Fruit fly (Drosophila melanogaster): Measurements from ENCODE around the gene TORIP.

TORIP gene

DNA sequence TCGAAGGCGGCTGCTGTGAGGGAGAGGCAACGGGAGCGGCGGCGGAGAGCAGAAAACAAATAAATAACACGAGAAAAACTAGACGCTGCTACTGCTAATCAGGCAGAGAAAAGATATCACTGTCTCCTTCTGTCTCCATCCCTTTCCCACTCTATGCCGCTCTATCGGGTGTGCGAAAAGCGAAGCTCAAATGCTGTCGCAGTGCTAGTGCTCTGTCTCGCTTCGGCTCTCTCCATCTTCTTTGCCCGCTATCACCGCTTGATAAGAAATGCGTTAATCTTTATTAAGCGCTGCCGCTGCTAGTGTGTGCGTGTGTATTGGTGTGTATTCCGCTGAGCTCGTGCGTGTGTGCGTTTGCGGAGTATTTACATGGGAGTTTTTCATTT is 13.2 kb downstream of the TORIP start (continued):
- peak; percentile 61; the same call in 1 of the 2 replicates for TF ChIP-seq vvl (GFP tag; IDR thresholded peaks at IDR 0.05)
- TF ChIP-seq Xrp1 (GFP tag; IDR thresholded peaks at IDR 0.05): no peak
- no peak for TF ChIP-seq sqz (GFP tag; optimal IDR thresholded peaks at IDR 0.05)
- TF ChIP-seq lov (optimal IDR thresholded peaks at IDR 0.05): no peak
- TF ChIP-seq lov (GFP tag; IDR thresholded peaks at IDR 0.05): peak; percentile 76; the same call in 2 of the 3 replicates
- TF ChIP-seq BEAF-32 (GFP tag; optimal IDR thresholded peaks at IDR 0.05): no peak
- TF ChIP-seq Dp (GFP tag; optimal IDR thresholded peaks at IDR 0.05): no peak
- TF ChIP-seq Hsf (GFP tag; optimal IDR thresholded peaks at IDR 0.05): no peak
- no peak for TF ChIP-seq Doc2 (GFP tag; IDR thresholded peaks at IDR 0.05)
- no peak for TF ChIP-seq disco-r (GFP tag; optimal IDR thresholded peaks at IDR 0.05)
- TF ChIP-seq CG17385 (GFP tag; optimal IDR thresholded peaks at IDR 0.05): peak; percentile 15
- peak; percentile 30; the same call in 1 of the 2 replicates for TF ChIP-seq peb (GFP tag; IDR thresholded peaks at IDR 0.05)
- TF ChIP-seq emc (GFP tag; optimal IDR thresholded peaks at IDR 0.05): no peak
- no peak for TF ChIP-seq inv (GFP tag; IDR thresholded peaks at IDR 0.05; ENCODE audit: partially characterized antibody)
- no peak for TF ChIP-seq CG2712 (tag; optimal IDR thresholded peaks at IDR 0.05)
- TF ChIP-seq Awh (GFP tag; IDR thresholded peaks at IDR 0.05): no peak; the same call in 1 of the 2 replicates
- peak; percentile 92 for TF ChIP-seq cg (GFP tag; optimal IDR thresholded peaks at IDR 0.05)
- no peak for TF ChIP-seq CG10979 (tag; optimal IDR thresholded peaks at IDR 0.05)
- no peak for TF ChIP-seq CG11504 (tag; optimal IDR thresholded peaks at IDR 0.05)
- no peak for TF ChIP-seq ro (GFP tag; IDR thresholded peaks at IDR 0.05)
- no peak for TF ChIP-seq CG11247 (GFP tag; IDR thresholded peaks at IDR 0.05)
- no peak for TF ChIP-seq CG14050 (GFP tag; IDR thresholded peaks at IDR 0.05)
- no peak for TF ChIP-seq p53 (GFP tag; optimal IDR thresholded peaks at IDR 0.05)
- no peak for TF ChIP-seq H2.0 (GFP tag; IDR thresholded peaks at IDR 0.05)
- no peak for TF ChIP-seq ems (GFP tag; optimal IDR thresholded peaks at IDR 0.05)
- no peak for TF ChIP-seq vnd (GFP tag; IDR thresholded peaks at IDR 0.05; ENCODE audit: partially characterized antibody)
- no peak for TF ChIP-seq bcd (GFP tag; optimal IDR thresholded peaks at IDR 0.05)
- no peak for TF ChIP-seq CG6683 (GFP tag; optimal IDR thresholded peaks at IDR 0.05)
- TF ChIP-seq CkIIα-i1 (GFP tag; IDR thresholded peaks at IDR 0.05): no peak
- no peak for TF ChIP-seq pan (optimal IDR thresholded peaks at IDR 0.05)
- TF ChIP-seq pan (GFP tag; optimal IDR thresholded peaks at IDR 0.05 in 1 of 2, IDR thresholded peaks at IDR 0.05 in 1 of 2): peak in 1 of 2 experiments; percentile 27
- no peak for TF ChIP-seq CG4424 (GFP tag; optimal IDR thresholded peaks at IDR 0.05)
- TF ChIP-seq scrt (GFP tag; optimal IDR thresholded peaks at IDR 0.05): peak; percentile 5
- no peak for TF ChIP-seq lilli (GFP tag; optimal IDR thresholded peaks at IDR 0.05)
- TF ChIP-seq Camta (GFP tag; optimal IDR thresholded peaks at IDR 0.05): no peak
- TF ChIP-seq Atf6 (GFP tag; IDR thresholded peaks at IDR 0.05): peak; percentile 68
- TF ChIP-seq CG7786 (GFP tag; optimal IDR thresholded peaks at IDR 0.05): no peak
- TF ChIP-seq CG8290 (GFP tag; optimal IDR thresholded peaks at IDR 0.05): no peak
- TF ChIP-seq CG8290 (tag; optimal IDR thresholded peaks at IDR 0.05): peak in 1 of 2 experiments; percentile 52
- TF ChIP-seq Meics (GFP tag; optimal IDR thresholded peaks at IDR 0.05): no peak
- TF ChIP-seq Deaf1 (tag; optimal IDR thresholded peaks at IDR 0.05): peak; percentile 18
- TF ChIP-seq CTCF (GFP tag; optimal IDR thresholded peaks at IDR 0.05): no peak
- TF ChIP-seq CG32532 (GFP tag; IDR thresholded peaks at IDR 0.05): no peak
- no peak for TF ChIP-seq CG3065 (GFP tag; optimal IDR thresholded peaks at IDR 0.05)
- peak; percentile 2 for TF ChIP-seq her (GFP tag; optimal IDR thresholded peaks at IDR 0.05)
- no peak for TF ChIP-seq PHDP (tag; optimal IDR thresholded peaks at IDR 0.05)
- no peak for TF ChIP-seq cato (GFP tag; optimal IDR thresholded peaks at IDR 0.05; ENCODE audit: borderline replicate concordance)
- TF ChIP-seq CG10431 (GFP tag; optimal IDR thresholded peaks at IDR 0.05): peak; percentile 92
- no peak for TF ChIP-seq tna (GFP tag; IDR thresholded peaks at IDR 0.05; ENCODE audit: partially characterized antibody)
- peak; percentile 26 for TF ChIP-seq zen (tag; optimal IDR thresholded peaks at IDR 0.05)
- no peak for TF ChIP-seq Elba2 (GFP tag; optimal IDR thresholded peaks at IDR 0.05)
- TF ChIP-seq CG9609 (GFP tag; optimal IDR thresholded peaks at IDR 0.05): no peak
- TF ChIP-seq HLHmδ (GFP tag; optimal IDR thresholded peaks at IDR 0.05): peak; percentile 21
